Fruit fly (Drosophila melanogaster): ENCODE results near the gene Stat92E.

The Stat92E gene

DNA sequence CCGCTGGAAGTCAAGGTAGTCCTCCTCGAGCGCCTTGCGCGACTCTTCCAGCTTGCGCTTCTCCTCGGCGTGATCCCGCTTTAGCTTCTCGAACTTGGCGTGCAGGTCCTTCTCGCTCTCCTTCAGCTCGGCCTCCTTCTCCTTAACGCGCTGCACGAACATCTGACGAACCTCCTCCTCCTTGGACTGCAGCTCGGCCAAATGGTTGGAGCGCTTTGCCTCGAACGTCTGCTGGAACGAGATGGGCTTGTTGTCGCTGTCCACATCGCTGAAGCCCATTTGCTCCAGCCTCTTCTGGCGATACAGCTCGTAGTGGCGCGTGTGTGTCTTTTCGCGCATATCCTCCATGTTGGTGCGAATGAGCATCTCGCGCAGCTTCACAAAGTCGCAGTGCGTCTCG lies 34.3 kb upstream of the Stat92E start:
- TF ChIP-seq CG14711 (tag; optimal IDR thresholded peaks at IDR 0.05) (no peak), Clk (GFP tag; optimal IDR thresholded peaks at IDR 0.05) (no peak), Crg-1 (GFP tag; optimal IDR thresholded peaks at IDR 0.05) (no peak)

DNA sequence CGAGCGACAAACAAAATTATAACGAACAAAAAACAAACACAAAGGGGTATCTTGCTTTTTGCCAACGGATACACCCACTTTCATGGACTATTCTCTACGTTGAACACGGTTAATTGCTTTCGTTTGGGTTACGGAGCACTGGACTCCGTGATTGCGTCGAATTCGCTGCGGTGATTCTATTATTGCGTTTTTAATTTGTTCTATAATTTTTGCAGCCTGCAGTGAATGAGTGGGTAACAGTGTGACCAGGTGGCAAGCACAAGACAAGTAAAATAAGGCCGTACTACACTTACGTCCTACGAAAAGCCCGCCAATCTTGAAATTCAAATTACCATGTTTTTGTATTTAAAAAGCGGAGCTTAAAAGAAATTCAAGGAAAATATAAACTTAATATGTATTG lies 33.5 kb upstream of the Stat92E start, which contains the start of gene CG16953:
Gene CG16953 (minus strand): TSS at position 268 of the 400 bp plus-strand sequence.
- TF ChIP-seq CG7101 (tag; optimal IDR thresholded peaks at IDR 0.05) (no peak), CG11617 (GFP tag; optimal IDR thresholded peaks at IDR 0.05) (no peak), Hr96 (GFP tag; optimal IDR thresholded peaks at IDR 0.05) (no peak), toe (GFP tag; optimal IDR thresholded peaks at IDR 0.05) (no peak), cnc (optimal IDR thresholded peaks at IDR 0.05) (no peak), tj (GFP tag; optimal IDR thresholded peaks at IDR 0.05) (no peak), CG12768 (GFP tag; optimal IDR thresholded peaks at IDR 0.05) (no peak), CG7045 (GFP tag; optimal IDR thresholded peaks at IDR 0.05) (no peak), ovo (GFP tag; optimal IDR thresholded peaks at IDR 0.05) (no peak), CG14711 (tag; optimal IDR thresholded peaks at IDR 0.05) (peak; percentile 15), cic (GFP tag; optimal IDR thresholded peaks at IDR 0.05) (peak; percentile 59), Clk (GFP tag; optimal IDR thresholded peaks at IDR 0.05) (no peak), kay (GFP tag; ENCODE audit: borderline replicate concordance) (no peak), CG5204 (GFP tag; optimal IDR thresholded peaks at IDR 0.05) (no peak), bab1 (GFP tag; optimal IDR thresholded peaks at IDR 0.05) (peak; percentile 67), Crg-1 (GFP tag; optimal IDR thresholded peaks at IDR 0.05) (no peak), Mnt (GFP tag; optimal IDR thresholded peaks at IDR 0.05) (peak; percentile 19), CG1620 (GFP tag; optimal IDR thresholded peaks at IDR 0.05) (no peak), pad (GFP tag; optimal IDR thresholded peaks at IDR 0.05) (no peak), CG33017 (tag; optimal IDR thresholded peaks at IDR 0.05) (peak; percentile 20)

DNA sequence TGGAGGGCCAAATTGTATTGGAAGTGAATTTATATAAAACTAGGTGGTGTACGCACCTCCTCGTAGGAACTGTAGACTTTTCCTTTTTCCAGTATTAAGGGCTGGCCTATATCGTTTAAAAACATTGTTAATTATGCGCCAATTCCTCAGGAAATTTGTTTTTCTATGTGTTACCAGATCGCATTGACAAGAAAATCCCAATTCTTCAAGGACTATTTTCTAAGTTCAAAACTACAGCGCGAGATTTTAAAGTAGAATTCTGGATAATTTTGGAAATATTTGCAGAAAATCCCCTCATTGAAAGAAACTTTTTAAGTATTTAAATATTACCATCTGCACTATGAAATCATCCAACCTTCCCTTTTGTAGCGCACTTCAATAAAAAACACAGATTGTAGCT lies 29.3 kb upstream of the Stat92E start, which contains the start of gene CG34008:
Gene CG34008 (minus strand): TSS at position 147 of the 400 bp plus-strand sequence.
- TF ChIP-seq tj (GFP tag; optimal IDR thresholded peaks at IDR 0.05) = no peak
- TF ChIP-seq CG12768 (GFP tag; optimal IDR thresholded peaks at IDR 0.05) = no peak
- TF ChIP-seq CG5204 (GFP tag; optimal IDR thresholded peaks at IDR 0.05) = no peak
- no peak for TF ChIP-seq ovo (GFP tag; optimal IDR thresholded peaks at IDR 0.05)
- TF ChIP-seq pad (GFP tag; optimal IDR thresholded peaks at IDR 0.05) = no peak
- no peak for TF ChIP-seq CG11617 (GFP tag; optimal IDR thresholded peaks at IDR 0.05)
- no peak for TF ChIP-seq Crg-1 (GFP tag; optimal IDR thresholded peaks at IDR 0.05)
- TF ChIP-seq Clk (GFP tag; optimal IDR thresholded peaks at IDR 0.05) = no peak
- TF ChIP-seq toe (GFP tag; optimal IDR thresholded peaks at IDR 0.05) = no peak
- TF ChIP-seq Mnt (GFP tag; optimal IDR thresholded peaks at IDR 0.05) = no peak
- TF ChIP-seq cic (GFP tag; optimal IDR thresholded peaks at IDR 0.05) = no peak

DNA sequence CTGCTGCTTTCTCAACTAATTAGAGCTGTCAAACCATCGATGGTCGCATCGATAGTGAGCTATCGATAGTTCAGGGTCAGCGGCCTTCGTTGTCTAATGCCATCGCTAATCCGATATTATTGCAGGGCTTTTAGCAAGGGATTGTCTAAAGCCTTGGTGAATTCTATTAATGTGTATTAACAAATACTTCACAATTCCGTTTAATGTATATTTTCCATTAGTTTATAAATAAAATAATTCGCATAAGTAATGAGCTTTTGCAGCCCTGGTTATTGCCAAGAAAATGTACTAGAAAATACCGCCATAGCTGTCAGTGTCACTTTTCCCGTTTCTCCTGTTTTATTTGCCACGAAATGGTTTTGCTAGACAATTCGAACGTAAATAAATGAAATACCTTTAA lies 27.7 kb upstream of the Stat92E start, which contains the start of the genes EloB and Srp14:
Gene EloB (minus strand): TSS at position 35 of the 400 bp plus-strand sequence.
Gene Srp14 (plus strand): TSS at position 300 of the 400 bp plus-strand sequence.
- TF ChIP-seq Clk (GFP tag; optimal IDR thresholded peaks at IDR 0.05) = peak; percentile 71
- peak; percentile 71 for TF ChIP-seq ovo (GFP tag; optimal IDR thresholded peaks at IDR 0.05)
- no peak for TF ChIP-seq toe (GFP tag; optimal IDR thresholded peaks at IDR 0.05)
- TF ChIP-seq pad (GFP tag; optimal IDR thresholded peaks at IDR 0.05) = peak; percentile 71
- TF ChIP-seq tj (GFP tag; optimal IDR thresholded peaks at IDR 0.05) = peak; percentile 67
- TF ChIP-seq bab1 (GFP tag; optimal IDR thresholded peaks at IDR 0.05) = peak; percentile 94
- no peak for TF ChIP-seq cnc (optimal IDR thresholded peaks at IDR 0.05)
- peak; percentile 91 for TF ChIP-seq CG11617 (GFP tag; optimal IDR thresholded peaks at IDR 0.05)
- TF ChIP-seq CG5204 (GFP tag; optimal IDR thresholded peaks at IDR 0.05) = no peak
- TF ChIP-seq CG7101 (tag; optimal IDR thresholded peaks at IDR 0.05) = peak; percentile 90
- peak; percentile 79 for TF ChIP-seq Crg-1 (GFP tag; optimal IDR thresholded peaks at IDR 0.05)
- peak; percentile 78 for TF ChIP-seq CG12768 (GFP tag; optimal IDR thresholded peaks at IDR 0.05)
- TF ChIP-seq cic (GFP tag; optimal IDR thresholded peaks at IDR 0.05) = peak; percentile 70
- TF ChIP-seq CG14711 (tag; optimal IDR thresholded peaks at IDR 0.05) = peak; percentile 81
- TF ChIP-seq CG7045 (GFP tag; optimal IDR thresholded peaks at IDR 0.05) = peak; percentile 70
- peak; percentile 79 for TF ChIP-seq CG33017 (tag; optimal IDR thresholded peaks at IDR 0.05)
- TF ChIP-seq kay (GFP tag; ENCODE audit: borderline replicate concordance) = no peak
- no peak for TF ChIP-seq Hr96 (GFP tag; optimal IDR thresholded peaks at IDR 0.05)
- TF ChIP-seq Mnt (GFP tag; optimal IDR thresholded peaks at IDR 0.05) = peak; percentile 85
- peak; percentile 91 for TF ChIP-seq CG1620 (GFP tag; optimal IDR thresholded peaks at IDR 0.05)

DNA sequence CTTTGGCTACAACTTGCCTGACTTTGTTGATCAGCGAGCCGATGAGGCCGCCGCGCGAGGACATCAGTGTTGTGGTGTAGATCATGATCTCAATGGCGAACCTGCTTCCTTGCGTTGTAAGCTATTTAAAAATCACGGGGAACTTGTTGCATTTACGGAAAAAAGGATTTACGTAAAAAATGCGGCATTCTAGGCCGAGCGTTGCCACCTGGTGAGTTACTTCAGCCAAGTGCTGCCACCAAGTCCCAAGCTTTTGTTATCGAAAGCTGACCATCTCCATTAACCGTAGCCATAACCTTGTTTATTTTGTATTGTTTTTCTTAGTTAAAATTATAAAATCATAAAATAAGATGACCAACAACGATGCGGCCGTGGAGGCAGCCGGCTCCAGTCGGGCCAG lies 24.7 kb upstream of the Stat92E start, which contains the start of the genes TFAM and CG5412:
Gene TFAM (minus strand): TSS at position 222 of the 400 bp plus-strand sequence.
Gene CG5412 (plus strand): TSS at position 265 of the 400 bp plus-strand sequence.
- peak; percentile 40 for TF ChIP-seq Mnt (GFP tag; optimal IDR thresholded peaks at IDR 0.05)
- TF ChIP-seq CG1620 (GFP tag; optimal IDR thresholded peaks at IDR 0.05) = peak; percentile 15
- no peak for TF ChIP-seq CG7045 (GFP tag; optimal IDR thresholded peaks at IDR 0.05)

DNA sequence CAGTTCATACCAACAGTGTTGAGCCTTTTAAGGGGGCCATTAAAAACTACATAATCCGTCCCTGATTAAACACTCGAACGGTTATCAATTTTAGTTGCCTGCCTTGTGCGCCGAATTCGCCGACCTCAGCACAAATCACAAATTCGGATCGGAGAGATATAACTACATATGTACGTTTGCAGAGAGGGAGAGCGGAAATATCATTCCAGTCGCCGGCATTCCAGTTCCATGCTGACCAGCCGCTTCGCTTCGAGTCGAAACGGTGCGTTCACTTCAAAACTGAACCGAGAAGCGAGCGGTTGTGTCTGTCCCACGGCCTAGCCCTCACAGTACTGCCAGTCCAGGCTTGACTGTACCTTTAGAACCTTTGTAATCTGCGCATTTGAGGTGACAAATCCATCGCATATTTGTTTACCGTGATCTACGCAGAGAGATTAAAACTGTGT lies 22.4 kb upstream of the Stat92E start:
- no peak for TF ChIP-seq CG5204 (GFP tag; optimal IDR thresholded peaks at IDR 0.05)
- no peak for TF ChIP-seq toe (GFP tag; optimal IDR thresholded peaks at IDR 0.05)
- TF ChIP-seq cic (GFP tag; optimal IDR thresholded peaks at IDR 0.05) = peak; percentile 28
- peak; percentile 35 for TF ChIP-seq Crg-1 (GFP tag; optimal IDR thresholded peaks at IDR 0.05)
- TF ChIP-seq pad (GFP tag; optimal IDR thresholded peaks at IDR 0.05) = peak; percentile 68
- peak; percentile 95 for TF ChIP-seq tj (GFP tag; optimal IDR thresholded peaks at IDR 0.05)
- TF ChIP-seq CG33017 (tag; optimal IDR thresholded peaks at IDR 0.05) = peak; percentile 24
- no peak for TF ChIP-seq Clk (GFP tag; optimal IDR thresholded peaks at IDR 0.05)
- TF ChIP-seq CG12768 (GFP tag; optimal IDR thresholded peaks at IDR 0.05) = peak; percentile 69
- TF ChIP-seq CG14711 (tag; optimal IDR thresholded peaks at IDR 0.05) = no peak
- TF ChIP-seq Hr96 (GFP tag; optimal IDR thresholded peaks at IDR 0.05) = no peak
- no peak for TF ChIP-seq kay (GFP tag; ENCODE audit: borderline replicate concordance)
- peak; percentile 84 for TF ChIP-seq Mnt (GFP tag; optimal IDR thresholded peaks at IDR 0.05)
- TF ChIP-seq CG7045 (GFP tag; optimal IDR thresholded peaks at IDR 0.05) = no peak
- peak; percentile 1 for TF ChIP-seq CG1620 (GFP tag; optimal IDR thresholded peaks at IDR 0.05)
- no peak for TF ChIP-seq cnc (optimal IDR thresholded peaks at IDR 0.05)
- TF ChIP-seq ovo (GFP tag; optimal IDR thresholded peaks at IDR 0.05) = peak; percentile 6
- TF ChIP-seq CG11617 (GFP tag; optimal IDR thresholded peaks at IDR 0.05) = peak; percentile 13
- TF ChIP-seq bab1 (GFP tag; optimal IDR thresholded peaks at IDR 0.05) = peak; percentile 51
- no peak for TF ChIP-seq CG7101 (tag; optimal IDR thresholded peaks at IDR 0.05)
